Worm (Caenorhabditis elegans): ENCODE data around the gene Y38A10A.11.

Y38A10A.11 gene

DNA sequence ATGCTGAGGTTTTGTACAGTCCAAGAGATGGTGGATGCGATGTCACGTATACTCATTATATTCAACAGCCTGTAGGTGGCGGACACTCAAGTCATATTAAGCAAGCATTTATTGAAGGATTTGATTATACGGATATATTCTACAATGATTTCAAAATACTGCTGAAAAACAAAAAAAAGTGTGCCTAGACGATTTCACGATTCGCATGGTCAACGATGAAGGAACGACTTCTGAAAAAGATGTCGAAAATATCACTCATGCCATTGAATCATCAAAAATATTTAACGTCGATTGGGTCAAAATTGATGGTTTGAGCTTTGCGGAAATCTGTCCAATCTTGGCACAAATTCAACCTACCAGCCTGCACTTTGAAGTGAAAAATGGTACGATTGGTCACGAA lies 13.7 kb upstream of the Y38A10A.11 start:
- TF ChIP-seq hnd-1 (tag; optimal IDR thresholded peaks at IDR 0.05): no peak
- no peak for TF ChIP-seq B0310.2 (tag; optimal IDR thresholded peaks at IDR 0.05)
- no peak for TF ChIP-seq tbx-37 (GFP tag; conservative IDR thresholded peaks at IDR 0.05)
- TF ChIP-seq scrt-1 (GFP tag; IDR thresholded peaks at IDR 0.05): no peak

DNA sequence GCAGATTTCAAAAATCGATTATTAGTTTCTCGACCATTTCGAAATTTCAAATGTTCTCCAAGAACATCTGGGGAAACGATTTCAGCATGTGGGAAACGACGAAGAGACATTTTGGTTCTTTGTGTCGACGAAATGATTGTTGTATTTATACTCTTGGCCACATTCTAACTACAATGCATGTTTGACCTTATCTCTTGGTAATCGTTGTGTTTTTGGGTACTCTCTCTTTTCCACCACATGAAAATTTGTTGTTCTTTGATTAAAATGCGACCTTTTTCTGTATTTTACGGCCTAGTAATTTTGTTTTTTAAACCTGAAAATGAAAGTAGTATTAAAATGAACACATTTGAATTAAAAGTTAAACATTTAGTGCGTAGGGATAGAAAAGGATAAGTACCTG lies 9.5 kb upstream of the Y38A10A.11 start, which contains the start of gene F17A9.5:
Gene F17A9.5 (minus strand): TSS at position 175 of the 400 bp plus-strand sequence.
- TF ChIP-seq tbx-11 (GFP tag; IDR thresholded peaks at IDR 0.05): no peak
- TF ChIP-seq hmbx-1 (tag; optimal IDR thresholded peaks at IDR 0.05): no peak
- no peak for TF ChIP-seq flt-1 (GFP tag; IDR thresholded peaks at IDR 0.05)
- TF ChIP-seq ceh-36 (tag; optimal IDR thresholded peaks at IDR 0.05): no peak

DNA sequence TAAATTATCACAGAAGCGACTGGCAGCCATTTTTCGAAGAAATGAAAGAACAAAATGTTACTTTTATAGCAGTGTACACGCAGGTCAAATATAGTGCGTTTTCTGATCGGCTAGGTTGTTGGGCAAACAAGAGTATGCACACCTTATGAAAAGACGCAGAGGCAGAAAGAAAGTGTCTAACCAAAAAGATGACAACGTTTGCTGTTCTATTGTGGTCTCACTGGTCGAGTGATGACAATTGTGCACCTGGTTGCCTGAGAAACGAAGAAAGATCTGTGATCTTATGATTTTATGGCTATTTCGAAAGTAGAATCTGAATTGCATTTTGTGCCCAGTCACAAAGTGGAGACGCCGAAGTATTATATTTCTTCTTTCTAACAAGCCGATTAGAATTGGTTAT lies 7.2 kb upstream of the Y38A10A.11 start, which contains the start of gene F17A9.4:
Gene F17A9.4 (minus strand): TSS at position 97 of the 400 bp plus-strand sequence.
- no peak for TF ChIP-seq F13C5.2 (tag; optimal IDR thresholded peaks at IDR 0.05)
- TF ChIP-seq tra-4 (tag; optimal IDR thresholded peaks at IDR 0.05): no peak
- no peak for TF ChIP-seq hmg-4 (GFP tag; optimal IDR thresholded peaks at IDR 0.05)
- TF ChIP-seq hnd-1 (tag; optimal IDR thresholded peaks at IDR 0.05): no peak
- no peak for TF ChIP-seq hmbx-1 (tag; optimal IDR thresholded peaks at IDR 0.05)
- TF ChIP-seq B0310.2 (tag; optimal IDR thresholded peaks at IDR 0.05): no peak
- no peak for TF ChIP-seq flt-1 (GFP tag; IDR thresholded peaks at IDR 0.05)
- no peak for TF ChIP-seq scrt-1 (GFP tag; IDR thresholded peaks at IDR 0.05)
- no peak for TF ChIP-seq ama-1 (optimal IDR thresholded peaks at IDR 0.05)
- no peak for TF ChIP-seq aly-1 (tag; optimal IDR thresholded peaks at IDR 0.05)
- no peak for TF ChIP-seq ets-7 (tag; optimal IDR thresholded peaks at IDR 0.05)
- TF ChIP-seq pes-1 (GFP tag; IDR thresholded peaks at IDR 0.05): no peak
- no peak for TF ChIP-seq sea-1 (GFP tag; conservative IDR thresholded peaks at IDR 0.05)
- no peak for TF ChIP-seq ceh-36 (tag; optimal IDR thresholded peaks at IDR 0.05)
- no peak for TF ChIP-seq tbx-11 (GFP tag; IDR thresholded peaks at IDR 0.05)
- TF ChIP-seq ceh-13 (GFP tag; optimal IDR thresholded peaks at IDR 0.05): no peak
- TF ChIP-seq tbx-37 (GFP tag; conservative IDR thresholded peaks at IDR 0.05): no peak

DNA sequence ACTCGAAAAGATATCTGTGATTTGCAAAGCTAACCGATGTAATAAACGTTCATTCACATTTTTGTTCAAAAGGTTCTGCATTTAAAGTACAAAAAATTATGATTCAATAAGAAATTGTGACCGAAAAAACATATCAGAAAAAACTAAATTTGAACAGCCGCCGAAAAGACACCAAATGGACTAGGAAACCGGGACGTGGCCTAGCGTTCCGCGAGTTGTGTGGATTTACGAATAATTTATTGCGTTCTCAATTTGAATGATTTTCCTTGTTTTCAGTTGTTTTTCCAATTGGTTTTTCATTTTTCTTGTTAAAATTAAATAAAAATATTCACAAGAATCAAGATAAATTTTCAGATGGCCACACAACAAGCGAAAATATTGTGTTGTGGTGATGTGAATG lies 4.1 kb upstream of the Y38A10A.11 start, which contains the start of gene cwf-19L1:
Gene cwf-19L1 (plus strand): TSS at position 355 of the 400 bp plus-strand sequence.
- TF ChIP-seq tra-4 (tag; optimal IDR thresholded peaks at IDR 0.05) (no peak), tbx-37 (GFP tag; conservative IDR thresholded peaks at IDR 0.05) (peak; percentile 71), pes-1 (GFP tag; IDR thresholded peaks at IDR 0.05) (peak; percentile 68)

DNA sequence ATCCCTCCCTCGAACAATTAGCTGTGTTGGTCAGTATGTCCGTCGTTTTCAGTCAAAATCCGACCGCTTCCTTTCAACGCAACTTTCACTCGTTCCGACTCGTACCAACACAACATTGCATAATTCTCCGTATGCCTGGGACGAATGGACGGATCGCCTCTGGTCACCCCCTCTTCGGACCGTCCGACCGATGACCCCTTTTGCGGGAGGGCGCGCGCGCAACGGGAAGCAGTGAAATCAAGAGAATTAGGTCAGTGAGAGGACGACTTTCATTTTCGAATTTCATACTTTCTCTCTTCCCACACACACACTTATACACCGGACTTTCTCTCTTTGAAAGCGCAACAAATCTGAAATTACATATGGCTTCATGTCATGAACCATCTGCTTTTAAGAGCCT lies 2.0 kb upstream of the Y38A10A.11 start, which contains the start of gene atf-8:
Gene atf-8 (plus strand): TSS at position 234 of the 400 bp plus-strand sequence.
- no peak for TF ChIP-seq B0310.2 (tag; optimal IDR thresholded peaks at IDR 0.05)
- no peak for TF ChIP-seq tbx-11 (GFP tag; IDR thresholded peaks at IDR 0.05)
- TF ChIP-seq hnd-1 (tag; optimal IDR thresholded peaks at IDR 0.05): no peak
- TF ChIP-seq tra-4 (tag; optimal IDR thresholded peaks at IDR 0.05): no peak
- no peak for TF ChIP-seq ceh-36 (tag; optimal IDR thresholded peaks at IDR 0.05)
- no peak for TF ChIP-seq hmg-4 (GFP tag; optimal IDR thresholded peaks at IDR 0.05)
- TF ChIP-seq aly-1 (tag; optimal IDR thresholded peaks at IDR 0.05): no peak
- no peak for TF ChIP-seq ets-7 (tag; optimal IDR thresholded peaks at IDR 0.05)

DNA sequence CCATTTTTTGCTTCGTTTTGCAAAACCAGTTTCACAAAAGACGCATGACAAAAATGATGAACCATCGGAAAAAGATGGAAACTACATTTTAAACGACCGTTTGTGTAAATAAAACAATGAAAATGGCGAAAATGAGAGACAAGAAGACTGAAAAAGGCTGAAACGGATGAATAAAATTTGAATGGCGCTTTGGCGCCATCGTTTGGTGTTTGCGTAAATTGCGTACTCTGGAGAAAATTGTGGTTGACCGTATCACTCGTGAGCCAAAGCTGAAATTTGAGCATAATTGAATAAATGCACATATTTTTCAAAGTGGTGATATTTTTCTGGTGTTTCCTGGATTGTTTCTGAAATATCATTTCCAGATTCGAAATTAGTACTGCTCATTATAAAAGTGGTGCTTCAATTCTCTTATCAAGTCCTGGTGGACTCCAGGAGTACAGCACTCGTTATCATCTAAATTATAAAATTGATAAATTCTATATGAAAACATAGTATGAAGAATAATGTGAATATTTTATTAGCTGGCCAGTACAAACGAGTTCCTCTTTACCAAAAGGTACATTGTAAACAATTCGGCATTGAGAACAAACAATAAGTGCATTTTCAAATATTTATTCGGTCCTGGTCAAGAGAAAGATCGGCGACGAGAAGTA lies 2.0 kb downstream of the Y38A10A.11 start:
- TF ChIP-seq B0310.2 (tag; optimal IDR thresholded peaks at IDR 0.05) (no peak), tra-4 (tag; optimal IDR thresholded peaks at IDR 0.05) (no peak), ceh-13 (GFP tag; optimal IDR thresholded peaks at IDR 0.05) (no peak), aly-1 (tag; optimal IDR thresholded peaks at IDR 0.05) (no peak), sea-1 (GFP tag; conservative IDR thresholded peaks at IDR 0.05) (no peak)

DNA sequence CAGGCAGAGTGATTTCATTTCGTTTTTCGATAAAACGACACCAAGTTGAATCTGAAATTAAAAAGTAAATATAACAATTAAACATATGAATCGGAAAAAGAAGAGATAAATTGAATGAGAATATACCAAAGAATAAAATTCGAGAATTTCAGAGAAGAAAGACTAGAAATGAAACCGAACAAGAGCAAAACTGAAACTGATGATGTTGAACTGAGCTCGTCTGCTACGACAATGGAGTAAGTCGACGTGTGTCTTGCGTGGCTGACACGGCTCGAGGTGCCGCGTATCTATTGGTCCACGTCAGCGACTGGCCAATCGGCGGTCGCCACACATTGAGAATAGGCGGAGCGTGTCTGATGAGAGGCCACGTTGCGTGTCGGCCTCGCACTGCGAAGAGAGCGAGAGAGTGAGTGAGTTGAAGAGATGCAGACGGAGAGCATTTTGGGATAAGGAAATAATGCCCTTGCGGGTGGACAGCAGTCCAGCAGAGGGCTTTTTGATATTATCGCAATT lies 2.8 kb downstream of the Y38A10A.11 start, which contains the start of gene crt-1:
Gene crt-1 (minus strand): TSS at position 51 of the 513 bp plus-strand sequence.
- TF ChIP-seq hmg-4 (GFP tag; optimal IDR thresholded peaks at IDR 0.05) (peak; percentile 59), hmbx-1 (tag; optimal IDR thresholded peaks at IDR 0.05) (no peak), F13C5.2 (tag; optimal IDR thresholded peaks at IDR 0.05) (peak; percentile 33), ama-1 (optimal IDR thresholded peaks at IDR 0.05) (no peak), sea-1 (GFP tag; conservative IDR thresholded peaks at IDR 0.05) (0 out of 2 replicates have a peak, but pooled peaks have one; percentile 43), pes-1 (GFP tag; IDR thresholded peaks at IDR 0.05) (no peak), aly-1 (tag; optimal IDR thresholded peaks at IDR 0.05) (no peak), ceh-13 (GFP tag; optimal IDR thresholded peaks at IDR 0.05) (no peak)

DNA sequence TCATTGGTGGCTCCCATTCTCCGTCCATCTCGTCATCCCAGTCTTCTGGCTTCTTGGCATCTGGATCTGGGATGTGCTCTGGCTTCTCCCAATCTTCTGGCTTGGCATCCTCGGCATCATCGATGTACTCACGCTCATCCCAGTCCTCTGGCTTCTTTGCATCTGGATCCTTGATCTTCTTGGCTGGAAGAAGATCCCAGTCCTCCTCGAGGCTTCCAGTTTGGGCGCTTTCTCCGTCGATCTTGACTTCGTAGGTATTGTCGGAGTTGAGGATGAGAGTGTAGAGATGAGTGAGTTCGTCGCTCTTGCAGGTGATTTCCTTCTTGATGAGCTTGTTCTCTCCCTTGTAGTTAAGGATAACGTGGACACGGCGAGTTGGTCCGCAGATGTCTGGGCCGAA lies 3.7 kb downstream of the Y38A10A.11 start:
- TF ChIP-seq F13C5.2 (tag; optimal IDR thresholded peaks at IDR 0.05): no peak
- TF ChIP-seq ceh-36 (tag; optimal IDR thresholded peaks at IDR 0.05): no peak
- no peak for TF ChIP-seq tbx-37 (GFP tag; conservative IDR thresholded peaks at IDR 0.05)
- no peak for TF ChIP-seq hmbx-1 (tag; optimal IDR thresholded peaks at IDR 0.05)
- TF ChIP-seq aly-1 (tag; optimal IDR thresholded peaks at IDR 0.05): no peak
- TF ChIP-seq hnd-1 (tag; optimal IDR thresholded peaks at IDR 0.05): no peak
- TF ChIP-seq pes-1 (GFP tag; IDR thresholded peaks at IDR 0.05): no peak
- no peak for TF ChIP-seq flt-1 (GFP tag; IDR thresholded peaks at IDR 0.05)
- no peak for TF ChIP-seq ets-7 (tag; optimal IDR thresholded peaks at IDR 0.05)
- TF ChIP-seq sea-1 (GFP tag; conservative IDR thresholded peaks at IDR 0.05): no peak
- no peak for TF ChIP-seq hmg-4 (GFP tag; optimal IDR thresholded peaks at IDR 0.05)
- TF ChIP-seq B0310.2 (tag; optimal IDR thresholded peaks at IDR 0.05): no peak
- no peak for TF ChIP-seq tra-4 (tag; optimal IDR thresholded peaks at IDR 0.05)
- no peak for TF ChIP-seq scrt-1 (GFP tag; IDR thresholded peaks at IDR 0.05)
- TF ChIP-seq tbx-11 (GFP tag; IDR thresholded peaks at IDR 0.05): no peak
- TF ChIP-seq ceh-13 (GFP tag; optimal IDR thresholded peaks at IDR 0.05): no peak
- no peak for TF ChIP-seq ama-1 (optimal IDR thresholded peaks at IDR 0.05)

All from whole organism, early embryonic.